Fruit fly (Drosophila melanogaster) S2 (cell line): ENCODE data around the gene DZIP1.

Experiments
- CG8478 ChIP-seq: fragments of >200 bp; optimal IDR thresholded peaks from 2 replicates; lab custom pipeline; 2018
- CTCF ChIP-seq, 2 experiments: fragments of >200 bp; optimal IDR thresholded peaks; 2 replicates each; lab custom pipeline; 2018

The DZIP1 gene

dm6 chr3R:24564799-24565344 lies 49.8 kb downstream of the DZIP1 start:
- TF ChIP-seq CG8478 (lab: Kevin White, UChicago): no peak
- no peak for TF ChIP-seq CTCF (optimal IDR thresholded peaks at IDR 0.05; lab: Kevin White, UChicago)

dm6 chr3R:24565748-24566239 lies 50.7 kb downstream of the DZIP1 start:
- no peak for TF ChIP-seq CG8478 (lab: Kevin White, UChicago)
- TF ChIP-seq CTCF (optimal IDR thresholded peaks at IDR 0.05; lab: Kevin White, UChicago): no peak

dm6 chr3R:24566756-24567426 lies 51.8 kb downstream of the DZIP1 start:
- no peak for TF ChIP-seq CG8478 (lab: Kevin White, UChicago)
- TF ChIP-seq CTCF (optimal IDR thresholded peaks at IDR 0.05; lab: Kevin White, UChicago): no peak

- no peak for TF ChIP-seq CG8478 (lab: Kevin White, UChicago)
- no peak for TF ChIP-seq CTCF (optimal IDR thresholded peaks at IDR 0.05; lab: Kevin White, UChicago)
Observed at dm6 chr3R:24567427-24567771, 52.3 kb downstream of the DZIP1 start.
